Fruit fly (Drosophila melanogaster) whole organism, pupa: ENCODE measurements around the gene CG10165.

Experiments used
- CG13204 ChIP-seq: fragments of 200-800 bp; sonication (Bioruptor generic); optimal IDR thresholded peaks from 2 replicates; lab custom pipeline; 2018; ENCODE audit warnings: missing biosample characterization, mild to moderate bottlenecking, missing genetic modification characterization, moderate library complexity
- CG14655 ChIP-seq: fragments of 200-800 bp; sonication (Bioruptor generic); optimal IDR thresholded peaks from 3 replicates; lab custom pipeline; 2017; ENCODE audit warnings: mild to moderate bottlenecking, missing biosample characterization, missing genetic modification reagents, missing genetic modification characterization
- CG15710 ChIP-seq: fragments of 200-800 bp; sonication (Bioruptor generic); optimal IDR thresholded peaks from 2 replicates; lab custom pipeline; 2018; ENCODE audit warnings: missing biosample characterization, mild to moderate bottlenecking, missing genetic modification characterization, moderate library complexity
- CG32121 ChIP-seq: fragments of 200-800 bp; sonication (Bioruptor generic); IDR thresholded peaks from 2 replicates; pipeline ENCODE4 v1.3.6; 2022; ENCODE audit warnings: missing biosample characterization, missing genetic modification characterization
- CG8159 ChIP-seq: fragments of 200-800 bp; sonication (Bioruptor generic); optimal IDR thresholded peaks from 3 replicates; lab custom pipeline; 2018; ENCODE audit warnings: missing biosample characterization, mild to moderate bottlenecking, missing genetic modification characterization, moderate library complexity
- CG8301 ChIP-seq: fragments of 200-800 bp; sonication (Bioruptor generic); optimal IDR thresholded peaks from 2 replicates; lab custom pipeline; 2018; ENCODE audit warnings: missing biosample characterization, mild to moderate bottlenecking, missing genetic modification characterization
- CG9948 ChIP-seq: fragments of 200-800 bp; sonication (Bioruptor generic); optimal IDR thresholded peaks from 2 replicates; lab custom pipeline; 2018; ENCODE audit warnings: missing biosample characterization, mild to moderate bottlenecking, missing genetic modification characterization, moderate library complexity
- D1 ChIP-seq: fragments of 200-800 bp; sonication (Bioruptor generic); optimal IDR thresholded peaks from 2 replicates; lab custom pipeline; 2018; ENCODE audit warnings: missing biosample characterization, mild to moderate bottlenecking, missing genetic modification characterization, moderate library complexity
- EcR ChIP-seq: fragments of 200-800 bp; sonication (Bioruptor generic); optimal IDR thresholded peaks from 3 replicates; lab custom pipeline; 2019; ENCODE audit warnings: missing biosample characterization, missing genetic modification characterization, mild to moderate bottlenecking, moderate library complexity, missing genetic modification reagents
- Ets98B ChIP-seq: fragments of 200-800 bp; sonication (Bioruptor generic); IDR thresholded peaks from 2 replicates; pipeline ENCODE4 v1.3.6; 2022; ENCODE audit warnings: missing biosample characterization, missing genetic modification characterization
- Snoo ChIP-seq: fragments of 200-800 bp; sonication (Bioruptor generic); optimal IDR thresholded peaks from 3 replicates; lab custom pipeline; 2017; ENCODE audit warnings: missing biosample characterization, mild to moderate bottlenecking, missing genetic modification characterization, inconsistent platforms
- rn ChIP-seq: fragments of 200-800 bp; sonication (Bioruptor generic); IDR thresholded peaks from 2 replicates; pipeline ENCODE4 v1.3.6; 2022; ENCODE audit warnings: missing biosample characterization, missing genetic modification characterization

dm6 chr2L:19576299-19576971 lies 46.3 kb upstream of the CG10165 start:
- TF ChIP-seq CG32121 (GFP tag; lab: Robert Waterston, UW) (peak; percentile 12), CG8159 (peak; percentile 6), rn (GFP tag; lab: Robert Waterston, UW) (no peak), EcR (GFP tag; lab: Kevin White, UChicago) (no peak), CG9948 (tag; lab: Kevin White, UChicago) (no peak), CG8301 (tag; lab: Kevin White, UChicago) (no peak), Ets98B (GFP tag; lab: Robert Waterston, UW) (peak; percentile 8; the same call in 1 of the 2 replicates), CG15710 (tag; lab: Kevin White, UChicago) (no peak), D1 (tag; lab: Kevin White, UChicago) (no peak), CG14655 (GFP tag; lab: Kevin White, UChicago) (no peak), CG13204 (no peak), Snoo (tag; lab: Kevin White, UChicago) (no peak)
